Fruit fly (Drosophila melanogaster) whole organism, wandering third instar larva: Measurements from ENCODE around the gene mtg.

Source experiments
- Abd-B ChIP-seq: fragments of >200 bp; optimal IDR thresholded peaks from 2 replicates; lab custom pipeline; 2017; ENCODE audit warnings: missing biosample characterization, missing genetic modification characterization
- CG32264 ChIP-seq: fragments of 200-800 bp; sonication (Bioruptor generic); optimal IDR thresholded peaks from 2 replicates; lab custom pipeline; 2016; ENCODE audit warnings: missing biosample characterization, missing genetic modification characterization
- CG9705 ChIP-seq: fragments of 200-800 bp; sonication (Bioruptor generic); optimal IDR thresholded peaks from 2 replicates; lab custom pipeline; 2018; ENCODE audit warnings: missing biosample characterization, mild to moderate bottlenecking, missing genetic modification characterization
- CrebA ChIP-seq: fragments of 200-800 bp; sonication (Bioruptor generic); optimal IDR thresholded peaks from 2 replicates; lab custom pipeline; 2016; ENCODE audit warnings: missing biosample characterization, mild to moderate bottlenecking, missing genetic modification characterization, borderline replicate concordance
- Dfd ChIP-seq: fragments of >200 bp; optimal IDR thresholded peaks from 2 replicates; lab custom pipeline; 2017; ENCODE audit warnings: missing biosample characterization, missing genetic modification characterization
- Dif ChIP-seq: fragments of 200-275, 200-300 bp; sonication (Bioruptor generic); optimal IDR thresholded peaks from 2 replicates; lab custom pipeline; 2018; ENCODE audit warnings: missing biosample characterization, missing genetic modification characterization; ENCODE audit not compliant: partially characterized antibody
- GATAd ChIP-seq: sonication (Bioruptor generic); optimal IDR thresholded peaks from 2 replicates; lab custom pipeline; 2016; ENCODE audit warnings: missing biosample characterization, missing genetic modification characterization
- HLH106 ChIP-seq: fragments of 200-800 bp; optimal IDR thresholded peaks from 3 replicates; lab custom pipeline; 2019; ENCODE audit warnings: missing biosample characterization, mild to moderate bottlenecking, missing genetic modification characterization, moderate library complexity
- Hnf4 ChIP-seq: fragments of 200-800 bp; sonication (Bioruptor generic); optimal IDR thresholded peaks from 2 replicates; lab custom pipeline; 2016; ENCODE audit warnings: missing biosample characterization, mild to moderate bottlenecking, missing genetic modification characterization
- Hr78 ChIP-seq: fragments of >200 bp; optimal IDR thresholded peaks from 2 replicates; lab custom pipeline; 2017; ENCODE audit warnings: missing biosample characterization, missing genetic modification characterization
- Hr83 ChIP-seq: fragments of 200-300 bp; sonication (Bioruptor generic); optimal IDR thresholded peaks from 2 replicates; lab custom pipeline; 2016; ENCODE audit warnings: missing biosample characterization, mild to moderate bottlenecking, missing genetic modification characterization, moderate library complexity; ENCODE audit not compliant: poor library complexity, severe bottlenecking
- Jra ChIP-seq: sonication (Bioruptor generic); optimal IDR thresholded peaks from 2 replicates; lab custom pipeline; 2016; ENCODE audit warnings: missing biosample characterization, missing genetic modification characterization
- Mio ChIP-seq: sonication (Bioruptor generic); optimal IDR thresholded peaks from 2 replicates; lab custom pipeline; 2016; ENCODE audit warnings: missing biosample characterization, missing genetic modification characterization
- Myc ChIP-seq: fragments of >200 bp; optimal IDR thresholded peaks from 2 replicates; lab custom pipeline; 2017
- N ChIP-seq: fragments of >200 bp; optimal IDR thresholded peaks from 2 replicates; lab custom pipeline; 2018; ENCODE audit warnings: missing biosample characterization, missing external identifiers, missing genetic modification characterization
- OdsH ChIP-seq: fragments of 200-800 bp; sonication (Bioruptor generic); optimal IDR thresholded peaks from 2 replicates; lab custom pipeline; 2016; ENCODE audit warnings: missing biosample characterization, mild to moderate bottlenecking, missing genetic modification characterization
- Rel ChIP-seq, 2 experiments: fragments of 200-800 bp; sonication (Bioruptor generic) in 1 of 2; optimal IDR thresholded peaks; 2 replicates in 1 of 2; 3 replicates in 1 of 2; lab custom pipeline; 2016 to 2019; ENCODE audit warnings: mild to moderate bottlenecking in 2 of 2, missing biosample characterization in 2 of 2, missing genetic modification characterization in 2 of 2, moderate library complexity in 1 of 2
- Sp1 ChIP-seq: fragments of 200-800 bp; sonication (Bioruptor generic); optimal IDR thresholded peaks from 3 replicates; lab custom pipeline; 2019; ENCODE audit warnings: missing biosample characterization, mild to moderate bottlenecking, missing genetic modification characterization, moderate library complexity
- br ChIP-seq: fragments of 200-800 bp; sonication (Bioruptor generic); optimal IDR thresholded peaks from 2 replicates; lab custom pipeline; 2016; ENCODE audit warnings: missing biosample characterization, missing genetic modification characterization
- dl ChIP-seq, 2 experiments: fragments of 175-275, 200-275 bp in 1 of 2; fragments of 200-275 bp in 1 of 2; sonication (Bioruptor generic); optimal IDR thresholded peaks; lab custom pipeline; 2018; ENCODE audit warnings: mild to moderate bottlenecking in 2 of 2, missing biosample characterization in 2 of 2, missing genetic modification characterization in 2 of 2, moderate library complexity in 2 of 2; ENCODE audit not compliant: partially characterized antibody in 2 of 2, insufficient read depth in 1 of 2
- dsf ChIP-seq: sonication (Bioruptor generic); optimal IDR thresholded peaks from 2 replicates; lab custom pipeline; 2016; ENCODE audit warnings: missing biosample characterization, missing genetic modification characterization, borderline replicate concordance
- foxo ChIP-seq, 2 experiments: fragments of 200-800 bp; sonication (Bioruptor generic); optimal IDR thresholded peaks; 2 replicates in 1 of 2; 3 replicates in 1 of 2; lab custom pipeline; 2016 to 2017; ENCODE audit warnings: missing biosample characterization in 2 of 2, missing genetic modification characterization in 2 of 2
- fru ChIP-seq: fragments of 200-800 bp; sonication (Bioruptor generic); optimal IDR thresholded peaks from 3 replicates; lab custom pipeline; 2016; ENCODE audit warnings: missing biosample characterization, mild to moderate bottlenecking, missing genetic modification characterization
- h ChIP-seq: fragments of 200-800 bp; sonication (Bioruptor generic); optimal IDR thresholded peaks from 3 replicates; lab custom pipeline; 2016; ENCODE audit warnings: missing biosample characterization, mild to moderate bottlenecking, missing genetic modification characterization
- jim ChIP-seq: fragments of 175-275, 200-325 bp; sonication (Bioruptor generic); optimal IDR thresholded peaks from 2 replicates; lab custom pipeline; 2016; ENCODE audit warnings: missing biosample characterization, mild to moderate bottlenecking, missing genetic modification characterization
- lola ChIP-seq: fragments of >200 bp; optimal IDR thresholded peaks from 2 replicates; lab custom pipeline; 2017; ENCODE audit warnings: missing biosample characterization, missing genetic modification characterization
- psq ChIP-seq: fragments of 200-800 bp; sonication (Bioruptor generic); optimal IDR thresholded peaks from 3 replicates; lab custom pipeline; 2017; ENCODE audit warnings: missing biosample characterization, mild to moderate bottlenecking, missing genetic modification characterization, moderate library complexity
- rgr ChIP-seq: fragments of 200-800 bp; sonication (Bioruptor generic); optimal IDR thresholded peaks from 3 replicates; lab custom pipeline; 2016; ENCODE audit warnings: missing biosample characterization, mild to moderate bottlenecking, missing genetic modification characterization
- sage ChIP-seq: fragments of 200-800 bp; sonication (Bioruptor generic); optimal IDR thresholded peaks from 2 replicates; lab custom pipeline; 2016; ENCODE audit warnings: missing biosample characterization, mild to moderate bottlenecking, missing genetic modification characterization
- sv ChIP-seq: fragments of 200-800 bp; sonication (Bioruptor generic); optimal IDR thresholded peaks from 3 replicates; lab custom pipeline; 2016; ENCODE audit warnings: missing biosample characterization, missing genetic modification characterization
- tai ChIP-seq: sonication (Bioruptor generic); optimal IDR thresholded peaks from 2 replicates; lab custom pipeline; 2016; ENCODE audit warnings: missing biosample characterization, missing genetic modification characterization
- usp ChIP-seq: fragments of >200 bp; optimal IDR thresholded peaks from 2 replicates; lab custom pipeline; 2017; ENCODE audit warnings: missing biosample characterization, missing genetic modification characterization
- woc ChIP-seq: sonication (Bioruptor generic); optimal IDR thresholded peaks from 2 replicates; lab custom pipeline; 2016; ENCODE audit warnings: missing biosample characterization, mild to moderate bottlenecking, missing genetic modification characterization

Gene mtg

dm6 chr3R:8290940-8291339 is 40.6 kb downstream of the mtg start, which contains the start of gene CG31464:
TSS of gene CG31464 (plus strand) at chr3R:8291240.
- TF ChIP-seq Rel (GFP tag; optimal IDR thresholded peaks at IDR 0.05; lab: Kevin White, UChicago) (no peak), Rel (tag; optimal IDR thresholded peaks at IDR 0.05; lab: Kevin White, UChicago) (no peak), GATAd (GFP tag; lab: Kevin White, UChicago) (no peak), Sp1 (no peak), rgr (GFP tag; lab: Kevin White, UChicago) (no peak), Hnf4 (GFP tag; lab: Kevin White, UChicago) (no peak), OdsH (GFP tag; lab: Kevin White, UChicago) (no peak), sage (GFP tag; lab: Kevin White, UChicago) (no peak), N (no peak), dl (GFP tag; optimal IDR thresholded peaks at IDR 0.05; lab: Kevin White, UChicago; ENCODE audit: insufficient read depth in 1 of 2, partially characterized antibody in 2 of 2) (no peak), CG32264 (no peak), foxo (GFP tag; optimal IDR thresholded peaks at IDR 0.05; lab: Kevin White, UChicago) (no peak), Abd-B (GFP tag; lab: Kevin White, UChicago) (no peak), Jra (GFP tag; lab: Kevin White, UChicago) (no peak), tai (no peak), lola (no peak), Myc (lab: Kevin White, UChicago) (no peak), Hr78 (GFP tag; lab: Kevin White, UChicago) (no peak), sv (no peak), h (GFP tag; lab: Kevin White, UChicago) (no peak)

dm6 chr3R:8292034-8292433 is 41.7 kb downstream of the mtg start, which contains the start of gene CG31463:
TSS of gene CG31463 (plus strand) at chr3R:8292335.
- TF ChIP-seq Abd-B (GFP tag; lab: Kevin White, UChicago): no peak
- no peak for TF ChIP-seq sage (GFP tag; lab: Kevin White, UChicago)
- no peak for TF ChIP-seq psq (GFP tag; lab: Kevin White, UChicago)
- TF ChIP-seq Dfd: no peak
- TF ChIP-seq Hr78 (GFP tag; lab: Kevin White, UChicago): no peak
- no peak for TF ChIP-seq CG32264
- no peak for TF ChIP-seq usp (GFP tag; lab: Kevin White, UChicago)
- TF ChIP-seq br (GFP tag; lab: Kevin White, UChicago): no peak
- no peak for TF ChIP-seq N
- TF ChIP-seq Dif (GFP tag; lab: Kevin White, UChicago): no peak
- TF ChIP-seq jim: no peak
- TF ChIP-seq Rel (GFP tag; optimal IDR thresholded peaks at IDR 0.05; lab: Kevin White, UChicago): no peak
- TF ChIP-seq Rel (tag; optimal IDR thresholded peaks at IDR 0.05; lab: Kevin White, UChicago): no peak
- TF ChIP-seq dl (GFP tag; optimal IDR thresholded peaks at IDR 0.05; lab: Kevin White, UChicago; ENCODE audit: insufficient read depth in 1 of 2, partially characterized antibody in 2 of 2): no peak
- no peak for TF ChIP-seq CrebA
- TF ChIP-seq Jra (GFP tag; lab: Kevin White, UChicago): no peak
- TF ChIP-seq sv: no peak
- TF ChIP-seq woc (GFP tag; lab: Kevin White, UChicago): no peak
- no peak for TF ChIP-seq dsf (GFP tag; lab: Kevin White, UChicago)
- TF ChIP-seq CG9705 (GFP tag; lab: Kevin White, UChicago): no peak
- TF ChIP-seq tai: no peak
- TF ChIP-seq, all 38 proteins: peak for 0

- no peak for TF ChIP-seq Mio (GFP tag; lab: Kevin White, UChicago)
- no peak for TF ChIP-seq sv
- peak; percentile 18 for TF ChIP-seq Myc (lab: Kevin White, UChicago)
- TF ChIP-seq Rel (GFP tag; optimal IDR thresholded peaks at IDR 0.05; lab: Kevin White, UChicago): no peak
- no peak for TF ChIP-seq Rel (tag; optimal IDR thresholded peaks at IDR 0.05; lab: Kevin White, UChicago)
- TF ChIP-seq Sp1: no peak
- TF ChIP-seq fru: peak; percentile 98
- no peak for TF ChIP-seq tai
- no peak for TF ChIP-seq lola
- TF ChIP-seq HLH106 (tag; lab: Kevin White, UChicago): no peak
- no peak for TF ChIP-seq Hr83 (GFP tag; lab: Kevin White, UChicago)
Observed at dm6 chr3R:8300928-8301752, 50.8 kb downstream of the mtg start, which contains the start of the genes CG9626 and mRpL1. TSS of gene CG9626 (minus strand) at chr3R:8300978. TSS of gene mRpL1 (plus strand) at chr3R:8301440.
